Worm (Caenorhabditis elegans) whole organism, L4 larva: Measurements from ENCODE around the gene F36H5.14.
"Not testable (repeated sequence)": the region's sequence is repeated elsewhere in the genome, so short reads cannot be mapped to it uniquely, and the experiment has no call there.

Source experiments
- F37D6.2 ChIP-seq: sonication (generic microtip); optimal IDR thresholded peaks from 2 replicates; lab custom pipeline; 2016; ENCODE audit warnings: mild to moderate bottlenecking, missing genetic modification characterization, missing compliant biosample characterization
- Y48G9A.11 ChIP-seq: fragments of 200-800 bp; sonication (Bioruptor generic); IDR thresholded peaks from 2 replicates; pipeline ENCODE4 v1.3.6; 2022; ENCODE audit warnings: missing genetic modification reagents, missing genetic modification characterization, missing compliant biosample characterization
- Y75B8A.6 ChIP-seq: fragments of 200-800 bp; sonication (Bioruptor generic); IDR thresholded peaks from 2 replicates; pipeline ENCODE4 v1.3.6; 2022; ENCODE audit warnings: missing genetic modification reagents, missing genetic modification characterization, missing compliant biosample characterization
- ceh-20 ChIP-seq: fragments of 200-800 bp; sonication (Bioruptor generic); IDR thresholded peaks from 2 replicates; pipeline ENCODE4 v1.3.6; 2022; ENCODE audit warnings: missing genetic modification reagents, missing genetic modification characterization, missing compliant biosample characterization
- dmd-6 ChIP-seq: fragments of 200-800 bp; sonication (Bioruptor generic); IDR thresholded peaks from 2 replicates; pipeline ENCODE4 v1.3.6; 2022; ENCODE audit warnings: missing genetic modification reagents, missing genetic modification characterization, missing compliant biosample characterization
- dve-1 ChIP-seq: sonication (generic microtip); optimal IDR thresholded peaks from 2 replicates; lab custom pipeline; 2017; ENCODE audit warnings: antibody characterized with exemption, mild to moderate bottlenecking, missing genetic modification characterization, missing compliant biosample characterization; ENCODE audit not compliant: insufficient read depth
- egl-27 ChIP-seq: sonication (generic microtip); optimal IDR thresholded peaks from 3 replicates; lab custom pipeline; 2017; ENCODE audit warnings: missing biosample characterization, missing genetic modification reagents, missing genetic modification characterization
- hlh-11 ChIP-seq: fragments of 200-800 bp; sonication (Bioruptor generic); optimal IDR thresholded peaks from 2 replicates; lab custom pipeline; 2018; ENCODE audit warnings: mild to moderate bottlenecking, missing genetic modification characterization, missing compliant biosample characterization
- lin-1 ChIP-seq: fragments of 200-800 bp; sonication (Bioruptor generic); IDR thresholded peaks from 2 replicates; pipeline ENCODE4 v1.3.6; 2022; ENCODE audit warnings: missing genetic modification reagents, missing genetic modification characterization, missing compliant biosample characterization
- lin-29 ChIP-seq: fragments of 200-800 bp; sonication (Bioruptor generic); IDR thresholded peaks from 2 replicates; pipeline ENCODE4 v1.3.6; 2022; ENCODE audit warnings: missing genetic modification reagents, missing genetic modification characterization, missing compliant biosample characterization
- lin-39 ChIP-seq: fragments of 150-350 bp; optimal IDR thresholded peaks from 2 replicates; lab custom pipeline; 2014; ENCODE audit warnings: missing biosample characterization, missing genetic modification reagents, missing genetic modification characterization
- lir-3 ChIP-seq: sonication (generic microtip); optimal IDR thresholded peaks from 2 replicates; lab custom pipeline; 2016; ENCODE audit warnings: mild to moderate bottlenecking, missing genetic modification characterization, missing compliant biosample characterization
- mdl-1 ChIP-seq, 2 experiments: fragments of 150-350 bp in 1 of 2; sonication (generic microtip) in 1 of 2; optimal IDR thresholded peaks; 2 replicates each; lab custom pipeline; 2014 to 2017; ENCODE audit warnings: missing biosample characterization in 2 of 2, missing genetic modification characterization in 2 of 2
- mxl-3 ChIP-seq: fragments of 200-800 bp; sonication (Bioruptor generic); optimal IDR thresholded peaks from 2 replicates; lab custom pipeline; 2018; ENCODE audit warnings: mild to moderate bottlenecking, missing genetic modification characterization, missing compliant biosample characterization
- nhr-237 ChIP-seq: sonication (generic microtip); optimal IDR thresholded peaks from 2 replicates; lab custom pipeline; 2017; ENCODE audit warnings: missing biosample characterization, missing genetic modification characterization
- php-3 ChIP-seq: fragments of 200-800 bp; sonication (Bioruptor generic); IDR thresholded peaks from 2 replicates; pipeline ENCODE4 v1.3.6; 2022; ENCODE audit warnings: missing genetic modification reagents, missing genetic modification characterization, missing compliant biosample characterization
- pqm-1 ChIP-seq: sonication (generic microtip); optimal IDR thresholded peaks from 2 replicates; lab custom pipeline; 2017; ENCODE audit warnings: missing biosample characterization, missing genetic modification characterization
- rbr-2 ChIP-seq: sonication (generic microtip); optimal IDR thresholded peaks from 2 replicates; lab custom pipeline; 2016; ENCODE audit warnings: missing genotype, missing genetic modification characterization, missing compliant biosample characterization
- tag-97 ChIP-seq: fragments of 200-800 bp; sonication (Bioruptor generic); IDR thresholded peaks from 2 replicates; pipeline ENCODE4 v1.3.6; 2022; ENCODE audit warnings: missing genetic modification characterization, missing compliant biosample characterization
- unc-62 ChIP-seq, 3 experiments: fragments of 150-350 bp in 1 of 3; sonication (generic microtip); optimal IDR thresholded peaks in 2 of 3; peaks in 1 of 3; 1 replicate in 1 of 3; 2 replicates in 2 of 3; lab custom pipeline; 2014 to 2017; ENCODE audit warnings: missing biosample characterization in 3 of 3, missing genetic modification characterization in 3 of 3, missing genetic modification reagents in 3 of 3, missing genotype in 1 of 3
- zfp-3 ChIP-seq: fragments of 200-800 bp; sonication (Bioruptor generic); conservative IDR thresholded peaks from 2 replicates; pipeline ENCODE4 v1.3.6; 2022; ENCODE audit warnings: missing genetic modification reagents, missing genetic modification characterization, missing compliant biosample characterization

F36H5.14 gene

DNA sequence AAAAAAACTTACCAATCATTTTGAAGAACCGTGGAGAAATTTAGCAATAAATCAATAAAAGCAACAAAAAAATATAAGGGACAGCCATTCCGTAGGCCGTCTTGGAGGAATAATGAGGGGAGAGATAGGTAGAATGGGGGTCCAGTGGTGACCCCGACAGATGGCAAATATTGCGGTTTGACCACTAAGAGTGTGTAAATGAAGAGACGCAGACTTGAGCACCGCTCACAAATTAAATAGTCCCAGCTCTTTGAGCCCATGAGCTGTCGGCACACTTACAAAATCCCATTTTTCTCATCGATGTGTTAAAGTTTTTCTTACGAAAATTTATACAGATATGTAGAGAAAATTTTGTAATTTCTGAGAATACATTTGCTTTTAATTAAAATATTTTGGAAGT is 45.4 kb downstream of the F36H5.14 start, which contains the start of gene fbxa-3:
Gene fbxa-3, minus strand, starts transcription at position 101 of the 400 bp plus-strand sequence.
- TF ChIP-seq lin-39 (tag; lab: Kevin White, UChicago) (no peak), mdl-1 (tag; optimal IDR thresholded peaks at IDR 0.05; lab: Kevin White, UChicago) (no peak), Y75B8A.6 (GFP tag; lab: Robert Waterston, UW) (no peak), Y48G9A.11 (no peak), zfp-3 (GFP tag; lab: Robert Waterston, UW) (no peak), unc-62 (GFP tag; optimal IDR thresholded peaks at IDR 0.05 in 1 of 2; lab: Kevin White, UChicago) (no peak), unc-62 (tag; optimal IDR thresholded peaks at IDR 0.05; lab: Kevin White, UChicago) (no peak), dve-1 (no peak), tag-97 (GFP tag; lab: Robert Waterston, UW) (no peak), lin-29 (GFP tag; lab: Robert Waterston, UW) (no peak), mxl-3 (GFP tag; lab: Kevin White, UChicago) (no peak), lir-3 (tag; lab: Kevin White, UChicago) (no peak), php-3 (no peak), rbr-2 (tag; lab: Kevin White, UChicago) (no peak), egl-27 (tag; lab: Kevin White, UChicago) (no peak), nhr-237 (tag; lab: Kevin White, UChicago) (no peak), F37D6.2 (tag; lab: Kevin White, UChicago) (no peak)

DNA sequence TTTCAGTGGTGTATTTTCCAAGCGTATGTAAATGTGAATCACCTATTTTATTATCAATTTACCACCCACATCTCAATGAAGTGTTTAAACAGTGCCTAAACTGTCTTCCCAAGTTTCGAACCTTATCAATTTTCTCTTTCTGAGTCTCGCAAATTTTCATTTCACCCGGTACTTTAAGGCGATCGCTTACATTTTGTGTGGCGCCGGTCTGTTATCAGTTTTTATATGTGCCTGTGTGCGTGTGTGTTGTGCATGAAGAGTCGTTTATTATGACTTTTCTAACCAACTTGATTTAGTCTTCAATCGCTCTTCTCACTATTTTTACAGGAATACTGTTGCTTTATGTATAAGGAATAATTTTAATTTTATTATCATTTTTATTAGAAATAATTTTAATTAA is 48.3 kb downstream of the F36H5.14 start:
- TF ChIP-seq pqm-1 (tag; lab: Kevin White, UChicago) (peak; percentile 19), dmd-6 (GFP tag; lab: Robert Waterston, UW) (peak; percentile 61), php-3 (0 out of 2 replicates have a peak, but pooled peaks have one; percentile 32), hlh-11 (tag; lab: Kevin White, UChicago) (peak; percentile 16)

DNA sequence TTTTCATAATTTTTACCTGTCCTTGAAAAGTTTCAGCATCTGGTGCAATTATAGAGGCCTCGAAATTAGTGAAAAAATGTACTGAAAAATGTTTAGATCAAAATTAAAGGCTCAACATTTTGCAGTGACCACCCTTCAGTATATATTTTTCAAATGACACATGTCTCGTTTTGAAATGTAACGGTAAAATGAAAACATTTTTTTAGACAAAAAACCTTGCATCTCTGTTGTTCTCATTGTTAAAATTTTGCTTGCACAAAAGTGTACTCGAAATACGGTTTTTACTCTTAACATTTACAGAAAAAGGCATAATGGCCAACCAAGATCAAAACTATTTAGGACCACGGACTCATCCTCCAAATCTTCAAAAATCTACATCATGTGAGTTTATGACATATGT is 49.0 kb downstream of the F36H5.14 start, which contains the start of gene math-41:
Gene math-41, plus strand, starts transcription at position 301 of the 400 bp plus-strand sequence.
- TF ChIP-seq unc-62 (GFP tag; optimal IDR thresholded peaks at IDR 0.05 in 1 of 2; lab: Kevin White, UChicago); unc-62 (tag; optimal IDR thresholded peaks at IDR 0.05; lab: Kevin White, UChicago); lin-1 (GFP tag; lab: Robert Waterston, UW); ceh-20: not testable (repeated sequence)
